Worm (Caenorhabditis elegans) whole organism, L1 larva: ENCODE results near the gene act-2.
A peak's percentile ranks its signal among the peaks of the same experiment; 100 is the strongest.

Source experiments
- C04F5.9 ChIP-seq: sonication (generic microtip); optimal IDR thresholded peaks from 2 replicates; lab custom pipeline; 2016; ENCODE audit warnings: missing genetic modification characterization, missing compliant biosample characterization
- C34B4.2 ChIP-seq: sonication (generic microtip); optimal IDR thresholded peaks from 2 replicates; lab custom pipeline; 2017; ENCODE audit warnings: mild to moderate bottlenecking, missing genetic modification characterization, missing compliant biosample characterization
- F16B12.6 ChIP-seq: fragments of 150-350 bp; optimal IDR thresholded peaks from 2 replicates; lab custom pipeline; 2014; ENCODE audit warnings: missing biosample characterization, missing genetic modification characterization
- Y116A8C.19 ChIP-seq: sonication (generic microtip); optimal IDR thresholded peaks from 2 replicates; lab custom pipeline; 2016; ENCODE audit warnings: missing compliant biosample characterization, missing genetic modification characterization, borderline replicate concordance
- aha-1 ChIP-seq: fragments of 150-350 bp; optimal IDR thresholded peaks from 2 replicates; lab custom pipeline; 2014; ENCODE audit warnings: missing biosample characterization, missing genetic modification characterization
- ama-1 ChIP-seq: fragments of 150-350 bp; optimal IDR thresholded peaks from 2 replicates; lab custom pipeline; 2014
- blmp-1 ChIP-seq: fragments of 150-350 bp; optimal IDR thresholded peaks from 2 replicates; lab custom pipeline; 2014; ENCODE audit warnings: missing biosample characterization, missing genetic modification characterization
- ceh-63 ChIP-seq: fragments of 200-800 bp; sonication (Bioruptor generic); optimal IDR thresholded peaks from 2 replicates; lab custom pipeline; 2018; ENCODE audit warnings: mild to moderate bottlenecking, missing genetic modification characterization, missing compliant biosample characterization
- ceh-8 ChIP-seq: fragments of 200-800 bp; sonication (Bioruptor generic); optimal IDR thresholded peaks from 2 replicates; lab custom pipeline; 2018; ENCODE audit warnings: mild to moderate bottlenecking, missing genetic modification characterization, moderate library complexity, missing compliant biosample characterization
- ceh-82 ChIP-seq, 3 experiments: fragments of 150-350 bp in 1 of 3; sonication (generic microtip) in 2 of 3; optimal IDR thresholded peaks; 2 replicates each; lab custom pipeline; 2014 to 2017; ENCODE audit warnings: missing biosample characterization in 3 of 3, missing genetic modification characterization in 3 of 3
- ces-1 ChIP-seq: fragments of 150-350 bp; optimal IDR thresholded peaks from 2 replicates; lab custom pipeline; 2014; ENCODE audit warnings: missing biosample characterization, missing genetic modification reagents, missing genetic modification characterization
- efl-1 ChIP-seq, 4 experiments: fragments of 150-350 bp; optimal IDR thresholded peaks in 3 of 4; peaks in 1 of 4; 1 replicate in 1 of 4; 2 replicates in 3 of 4; lab custom pipeline; 2014; ENCODE audit warnings: missing biosample characterization in 2 of 4, missing genetic modification characterization in 2 of 4, missing genetic modification reagents in 2 of 4
- efl-3 ChIP-seq: fragments of 200-800 bp; sonication (Bioruptor generic); optimal IDR thresholded peaks from 2 replicates; lab custom pipeline; 2018; ENCODE audit warnings: mild to moderate bottlenecking, missing genetic modification characterization, missing compliant biosample characterization
- egl-27 ChIP-seq, 2 experiments: fragments of 150-350 bp in 1 of 2; sonication (generic microtip); optimal IDR thresholded peaks; 3 replicates each; lab custom pipeline; 2017 to 2018; ENCODE audit warnings: missing biosample characterization in 2 of 2, missing genetic modification characterization in 2 of 2, missing genetic modification reagents in 2 of 2
- elt-3 ChIP-seq, 6 experiments: fragments of 150-350 bp in 1 of 6; sonication (generic microtip); optimal IDR thresholded peaks; 2 replicates each; lab custom pipeline; 2017 to 2018; ENCODE audit warnings: missing biosample characterization in 6 of 6, missing genetic modification characterization in 6 of 6, inconsistent platforms in 1 of 6
- ets-5 ChIP-seq: fragments of 200-800 bp; sonication (Bioruptor generic); IDR thresholded peaks from 2 replicates; pipeline ENCODE4 v1.3.6; 2022; ENCODE audit warnings: missing genetic modification characterization, missing compliant biosample characterization
- fkh-8 ChIP-seq: sonication (generic microtip); optimal IDR thresholded peaks from 2 replicates; lab custom pipeline; 2016; ENCODE audit warnings: mild to moderate bottlenecking, missing genetic modification characterization, missing compliant biosample characterization
- irx-1 ChIP-seq: sonication (generic microtip); optimal IDR thresholded peaks from 2 replicates; lab custom pipeline; 2016; ENCODE audit warnings: missing genetic modification characterization, missing compliant biosample characterization
- jun-1 ChIP-seq: fragments of 150-350 bp; optimal IDR thresholded peaks from 2 replicates; lab custom pipeline; 2014; ENCODE audit warnings: missing biosample characterization, missing genetic modification reagents, missing genetic modification characterization
- lir-3 ChIP-seq: sonication (generic microtip); optimal IDR thresholded peaks from 2 replicates; lab custom pipeline; 2016; ENCODE audit warnings: mild to moderate bottlenecking, missing genetic modification characterization, moderate library complexity, missing compliant biosample characterization; ENCODE audit not compliant: poor library complexity
- lsy-2 ChIP-seq, 2 experiments: fragments of 150-350 bp; optimal IDR thresholded peaks; 2 replicates each; lab custom pipeline; 2014; ENCODE audit warnings: missing biosample characterization in 2 of 2, missing genetic modification characterization in 2 of 2
- mdl-1 ChIP-seq, 2 experiments: fragments of 150-350 bp; optimal IDR thresholded peaks; 2 replicates each; lab custom pipeline; 2014 to 2017; ENCODE audit warnings: missing biosample characterization in 2 of 2, missing genetic modification characterization in 2 of 2, inconsistent platforms in 1 of 2
- nhr-12 ChIP-seq: sonication (generic microtip); optimal IDR thresholded peaks from 2 replicates; lab custom pipeline; 2017; ENCODE audit warnings: missing biosample characterization, missing genetic modification characterization
- nhr-20 ChIP-seq: sonication (generic microtip); optimal IDR thresholded peaks from 2 replicates; lab custom pipeline; 2016; ENCODE audit warnings: mild to moderate bottlenecking, missing genetic modification characterization, missing compliant biosample characterization
- nhr-47 ChIP-seq: sonication (generic microtip); optimal IDR thresholded peaks from 2 replicates; lab custom pipeline; 2016; ENCODE audit warnings: mild to moderate bottlenecking, missing genetic modification characterization, moderate library complexity, missing compliant biosample characterization
- nhr-71 ChIP-seq: sonication (generic microtip); optimal IDR thresholded peaks from 2 replicates; lab custom pipeline; 2016; ENCODE audit warnings: mild to moderate bottlenecking, missing genetic modification characterization, moderate library complexity, missing compliant biosample characterization
- nhr-84 ChIP-seq: sonication (generic microtip); optimal IDR thresholded peaks from 2 replicates; lab custom pipeline; 2017; ENCODE audit warnings: missing biosample characterization, missing genetic modification characterization
- nhr-85 ChIP-seq: sonication (generic microtip); peaks from one replicate; lab custom pipeline; 2016; ENCODE audit warnings: missing genetic modification characterization, inconsistent platforms, missing compliant biosample characterization
- nhr-90 ChIP-seq: sonication (generic microtip); optimal IDR thresholded peaks from 2 replicates; lab custom pipeline; 2016; ENCODE audit warnings: mild to moderate bottlenecking, missing genetic modification characterization, missing compliant biosample characterization; ENCODE audit not compliant: poor library complexity
- pax-3 ChIP-seq: fragments of 200-800 bp; sonication (Bioruptor generic); optimal IDR thresholded peaks from 2 replicates; lab custom pipeline; 2018; ENCODE audit warnings: mild to moderate bottlenecking, missing genetic modification characterization, moderate library complexity, missing compliant biosample characterization
- rnt-1 ChIP-seq: sonication (generic microtip); optimal IDR thresholded peaks from 2 replicates; lab custom pipeline; 2016; ENCODE audit warnings: mild to moderate bottlenecking, missing genetic modification characterization, moderate library complexity, missing compliant biosample characterization
- snu-23 ChIP-seq: sonication (generic microtip); optimal IDR thresholded peaks from 2 replicates; lab custom pipeline; 2016; ENCODE audit warnings: missing genetic modification characterization, missing compliant biosample characterization
- sup-37 ChIP-seq: fragments of 200-800 bp; sonication (Bioruptor generic); optimal IDR thresholded peaks from 2 replicates; lab custom pipeline; 2018; ENCODE audit warnings: mild to moderate bottlenecking, missing genetic modification characterization, missing compliant biosample characterization
- swsn-7 ChIP-seq: sonication (generic microtip); optimal IDR thresholded peaks from 2 replicates; lab custom pipeline; 2016; ENCODE audit warnings: missing genetic modification characterization, missing compliant biosample characterization
- tbx-2 ChIP-seq: sonication (generic microtip); optimal IDR thresholded peaks from 2 replicates; lab custom pipeline; 2016; ENCODE audit warnings: missing genetic modification characterization, missing compliant biosample characterization
- unc-130 ChIP-seq: fragments of 150-350 bp; optimal IDR thresholded peaks from 2 replicates; lab custom pipeline; 2017; ENCODE audit warnings: missing biosample characterization, missing genetic modification characterization, inconsistent platforms
- unc-30 ChIP-seq: sonication (generic microtip); optimal IDR thresholded peaks from 2 replicates; lab custom pipeline; 2017; ENCODE audit warnings: missing biosample characterization, missing genetic modification characterization
- unc-98 ChIP-seq: fragments of 200-800 bp; sonication (Bioruptor generic); IDR thresholded peaks from 2 replicates; pipeline ENCODE4 v1.3.6; 2022; ENCODE audit warnings: missing genetic modification characterization, missing compliant biosample characterization
- xbp-1 ChIP-seq: sonication (generic microtip); optimal IDR thresholded peaks from 2 replicates; lab custom pipeline; 2016; ENCODE audit warnings: missing genetic modification characterization, missing compliant biosample characterization
- ztf-4 ChIP-seq: fragments of 150-350 bp; optimal IDR thresholded peaks from 2 replicates; lab custom pipeline; 2014; ENCODE audit warnings: missing biosample characterization, missing genetic modification characterization

The act-2 gene

DNA sequence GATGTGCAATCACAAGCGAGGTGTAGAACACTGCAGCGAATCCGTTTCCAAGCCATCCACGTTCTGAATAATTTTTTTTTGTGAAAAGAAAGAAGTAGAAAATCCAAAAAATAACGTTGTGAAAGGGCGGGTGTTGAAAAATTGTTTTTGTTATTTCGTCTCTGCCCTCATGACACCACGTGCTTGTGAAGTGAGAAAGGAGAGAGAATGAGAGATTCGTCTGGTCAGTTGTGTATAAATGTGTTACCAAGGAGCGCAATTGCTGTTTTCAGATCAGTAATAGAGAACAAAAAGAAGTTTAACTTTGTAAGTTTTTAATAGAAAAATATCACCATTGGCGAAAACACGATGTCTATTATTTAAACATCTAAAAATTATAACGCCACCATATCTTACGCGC is 43.3 kb upstream of the act-2 start (continued):
- TF ChIP-seq unc-130 (tag; lab: Kevin White, UChicago) (peak; percentile 48), egl-27 (tag; optimal IDR thresholded peaks at IDR 0.05; lab: Kevin White, UChicago) (no peak), snu-23 (GFP tag; lab: Kevin White, UChicago) (peak; percentile 74), unc-98 (GFP tag; lab: Robert Waterston, UW) (no peak), aha-1 (tag; lab: Kevin White, UChicago) (no peak), mdl-1 (tag; optimal IDR thresholded peaks at IDR 0.05; lab: Kevin White, UChicago) (peak in 1 of 2 experiments; percentile 84), swsn-7 (tag; lab: Kevin White, UChicago) (peak; percentile 24), fkh-8 (peak; percentile 31), nhr-85 (tag; lab: Kevin White, UChicago) (no peak), pax-3 (tag; lab: Kevin White, UChicago) (no peak), Y116A8C.19 (tag; lab: Kevin White, UChicago) (no peak), unc-30 (tag; lab: Kevin White, UChicago) (no peak), ceh-63 (GFP tag; lab: Kevin White, UChicago) (no peak), elt-3 (tag; optimal IDR thresholded peaks at IDR 0.05; lab: Kevin White, UChicago) (no peak), C34B4.2 (tag; lab: Kevin White, UChicago) (no peak), ets-5 (GFP tag; lab: Robert Waterston, UW) (no peak), tbx-2 (tag; lab: Kevin White, UChicago) (no peak), nhr-12 (tag; lab: Kevin White, UChicago) (no peak), ceh-8 (GFP tag; lab: Kevin White, UChicago) (no peak), sup-37 (no peak), jun-1 (no peak), efl-3 (GFP tag; lab: Kevin White, UChicago) (no peak), nhr-84 (tag; lab: Kevin White, UChicago) (no peak), nhr-47 (tag; lab: Kevin White, UChicago) (no peak), C04F5.9 (no peak), lir-3 (peak; percentile 38), ces-1 (GFP tag; lab: Kevin White, UChicago) (no peak), xbp-1 (tag; lab: Kevin White, UChicago) (no peak), nhr-20 (tag; lab: Kevin White, UChicago) (peak; percentile 49), rnt-1 (tag; lab: Kevin White, UChicago) (peak; percentile 25), blmp-1 (tag; lab: Kevin White, UChicago) (peak; percentile 56)

ce11 chrV:11119294-11119755 is 41.4 kb upstream of the act-2 start, which contains the start of gene scb-1:
Gene scb-1 (minus strand): TSS chrV:11119705.
- TF ChIP-seq ama-1 (peak; percentile 87), unc-30 (tag; lab: Kevin White, UChicago) (no peak), ztf-4 (tag; lab: Kevin White, UChicago) (no peak), sup-37 (no peak), rnt-1 (tag; lab: Kevin White, UChicago) (no peak), nhr-71 (tag; lab: Kevin White, UChicago) (peak; percentile 20), ceh-8 (GFP tag; lab: Kevin White, UChicago) (no peak), nhr-90 (peak; percentile 9), Y116A8C.19 (tag; lab: Kevin White, UChicago) (no peak), C34B4.2 (tag; lab: Kevin White, UChicago) (no peak), F16B12.6 (tag; lab: Kevin White, UChicago) (no peak), elt-3 (tag; optimal IDR thresholded peaks at IDR 0.05; lab: Kevin White, UChicago) (no peak), nhr-85 (tag; lab: Kevin White, UChicago) (peak; percentile 32), efl-1 (optimal IDR thresholded peaks at IDR 0.05; lab: Kevin White, UChicago) (no peak), efl-1 (GFP tag; optimal IDR thresholded peaks at IDR 0.05 in 1 of 2; lab: Kevin White, UChicago) (peak in 1 of 2 experiments; percentile 28), lsy-2 (tag; optimal IDR thresholded peaks at IDR 0.05; lab: Kevin White, UChicago) (no peak), ceh-82 (tag; optimal IDR thresholded peaks at IDR 0.05; lab: Kevin White, UChicago) (no peak), irx-1 (tag; lab: Kevin White, UChicago) (no peak)
